Fruit fly (Drosophila melanogaster) Kc167 (cell line): Measurements from ENCODE around the gene mRpS7.

Experiments used
- Myc ChIP-seq: fragments of >200 bp; optimal IDR thresholded peaks from 2 replicates; lab custom pipeline; 2017; ENCODE audit warnings: missing external identifiers
- Sin3A ChIP-seq: fragments of >200 bp; optimal IDR thresholded peaks from 2 replicates; lab custom pipeline; 2018; ENCODE audit warnings: missing external identifiers
- h ChIP-seq: fragments of >200 bp; optimal IDR thresholded peaks from 3 replicates; lab custom pipeline; 2018; ENCODE audit warnings: missing external identifiers
- insv ChIP-seq: fragments of >200 bp; optimal IDR thresholded peaks from 3 replicates; lab custom pipeline; 2018; ENCODE audit warnings: missing external identifiers
- psq ChIP-seq: fragments of >200 bp; optimal IDR thresholded peaks from 2 replicates; lab custom pipeline; 2017; ENCODE audit warnings: missing external identifiers
- ttk ChIP-seq: sonication (Bioruptor generic); optimal IDR thresholded peaks from 2 replicates; lab custom pipeline; 2017; ENCODE audit warnings: missing external identifiers

Gene mRpS7

DNA sequence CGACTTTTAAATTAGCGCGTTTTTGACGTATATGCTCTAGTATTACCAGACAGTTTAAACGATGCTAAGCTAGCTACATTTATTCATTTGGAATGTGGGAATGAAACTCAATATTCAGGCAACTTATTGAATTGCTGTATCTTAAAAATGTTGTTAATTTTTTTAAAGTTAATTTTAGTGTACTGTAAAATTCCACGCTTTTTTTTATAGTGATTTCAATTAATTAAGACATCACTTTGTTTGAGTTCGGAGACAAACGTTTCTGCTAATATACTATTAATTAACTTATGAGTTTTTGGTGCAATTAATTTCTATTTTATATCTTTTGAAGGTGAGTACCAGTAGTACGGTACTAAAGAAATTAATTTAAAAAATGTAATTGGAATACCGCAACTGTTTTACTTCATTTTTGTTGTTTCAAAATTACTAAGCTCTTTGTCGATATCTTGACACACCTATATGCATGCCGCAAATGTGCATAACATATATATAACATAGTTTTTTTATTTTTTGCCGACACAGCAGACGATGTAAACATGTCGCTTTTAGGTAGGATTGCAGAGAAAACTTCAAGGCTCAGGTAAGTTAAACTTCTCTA, at the start of gene mRpS7, which contains the start of gene Cdk1:
Gene mRpS7 (plus strand): TSS at position 455 of the 598 bp plus-strand sequence.
Gene Cdk1 (minus strand): TSS at position 55 of the 598 bp plus-strand sequence.
- TF ChIP-seq Myc (lab: Kevin White, UChicago) (no peak), ttk (lab: Kevin White, UChicago) (no peak), Sin3A (lab: Kevin White, UChicago) (no peak), h (lab: Kevin White, UChicago) (no peak), psq (no peak), insv (lab: Kevin White, UChicago) (no peak)

DNA sequence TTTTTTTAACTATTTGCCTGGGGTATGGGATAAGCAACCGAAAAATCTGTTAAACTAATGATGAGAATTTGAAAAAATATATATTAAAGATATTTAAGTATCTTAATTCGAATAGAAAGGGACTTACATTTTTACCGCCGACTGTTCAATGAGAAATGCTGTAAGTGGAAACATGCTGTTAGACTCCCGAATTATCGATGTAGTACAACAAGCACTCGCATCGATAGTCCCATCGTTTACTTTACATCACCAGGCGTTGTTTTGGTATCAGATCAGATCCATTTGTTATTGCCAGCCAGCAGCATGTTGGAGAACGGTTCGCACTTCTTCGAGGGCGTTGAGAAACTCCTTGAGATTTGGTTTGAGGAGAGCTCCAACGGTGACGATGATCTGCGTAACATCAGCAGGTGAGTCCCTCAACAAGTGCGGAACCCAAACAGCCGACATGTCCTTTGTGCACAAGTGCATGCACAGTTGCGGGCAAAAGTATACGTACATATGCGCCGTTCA, 47.2 kb upstream of the mRpS7 start, which contains the start of gene SamDC:
Gene SamDC (plus strand): TSS at position 246 of the 510 bp plus-strand sequence.
- TF ChIP-seq insv (lab: Kevin White, UChicago) (no peak), Myc (lab: Kevin White, UChicago) (no peak), Sin3A (lab: Kevin White, UChicago) (no peak), ttk (lab: Kevin White, UChicago) (no peak), psq (no peak)

DNA sequence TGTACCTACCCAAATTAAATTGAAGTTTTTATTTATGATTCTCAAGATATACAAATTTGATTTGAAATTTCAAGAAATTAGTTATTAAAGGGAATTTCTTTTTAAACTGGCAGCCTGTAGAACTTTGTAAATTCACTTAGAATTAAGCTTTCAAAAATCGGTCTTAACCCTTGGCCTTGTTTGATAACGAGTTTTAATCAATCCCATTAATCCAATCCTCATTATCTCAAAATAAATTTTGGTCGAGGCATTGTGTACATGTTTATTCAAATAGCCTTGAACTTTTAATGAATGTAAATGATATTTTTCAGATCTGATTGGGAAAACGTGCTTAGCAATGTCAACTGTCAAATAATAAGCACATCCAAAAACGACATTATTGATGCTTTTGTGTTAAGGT, 46.6 kb upstream of the mRpS7 start:
- no peak for TF ChIP-seq ttk (lab: Kevin White, UChicago)

DNA sequence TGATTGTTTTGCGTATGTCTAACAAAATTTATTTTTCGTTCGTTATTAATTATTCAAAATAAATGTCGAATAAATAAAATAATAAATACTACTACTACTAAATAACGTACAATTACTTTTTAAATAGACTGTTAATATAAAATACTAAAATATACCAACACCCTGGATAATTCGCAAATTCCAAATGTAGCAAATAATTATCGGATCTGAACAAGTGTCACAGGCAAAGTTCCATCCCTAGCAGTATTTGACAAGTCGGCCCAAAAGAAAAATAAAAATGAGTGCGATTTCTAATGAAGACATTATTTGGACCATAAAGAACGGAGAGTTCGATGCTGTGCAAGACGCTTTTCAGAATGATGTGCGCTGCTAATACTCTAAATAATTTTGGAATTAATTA, 45.1 kb upstream of the mRpS7 start, which contains the start of gene CG31715:
Gene CG31715 (plus strand): TSS at position 212 of the 400 bp plus-strand sequence.
- TF ChIP-seq psq (no peak), h (lab: Kevin White, UChicago) (no peak), insv (lab: Kevin White, UChicago) (no peak), Myc (lab: Kevin White, UChicago) (no peak), Sin3A (lab: Kevin White, UChicago) (no peak), ttk (lab: Kevin White, UChicago) (no peak)

DNA sequence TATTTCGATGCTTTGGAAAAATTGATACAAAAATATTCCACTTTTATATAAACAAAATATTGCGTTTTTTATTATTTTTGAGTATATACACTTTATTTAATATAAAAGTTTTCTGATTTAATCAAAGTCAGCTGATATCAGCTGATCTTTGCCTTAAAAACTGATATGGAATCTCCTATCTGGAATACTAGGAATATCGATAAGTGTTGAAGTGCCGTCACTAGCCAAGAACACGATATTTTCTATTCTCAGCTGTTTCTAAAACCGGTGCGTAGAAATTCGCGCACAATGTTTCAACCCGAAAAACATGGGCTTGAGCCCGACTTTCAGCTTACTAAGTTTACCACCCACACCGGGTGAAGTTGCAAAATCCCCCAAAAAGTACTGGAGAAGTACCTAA, 44.0 kb upstream of the mRpS7 start, which contains the start of gene Sps2:
Gene Sps2 (plus strand): TSS at position 124 of the 400 bp plus-strand sequence.
- TF ChIP-seq h (lab: Kevin White, UChicago) (no peak), psq (no peak), Myc (lab: Kevin White, UChicago) (no peak), insv (lab: Kevin White, UChicago) (no peak), ttk (lab: Kevin White, UChicago) (no peak), Sin3A (lab: Kevin White, UChicago) (no peak)

DNA sequence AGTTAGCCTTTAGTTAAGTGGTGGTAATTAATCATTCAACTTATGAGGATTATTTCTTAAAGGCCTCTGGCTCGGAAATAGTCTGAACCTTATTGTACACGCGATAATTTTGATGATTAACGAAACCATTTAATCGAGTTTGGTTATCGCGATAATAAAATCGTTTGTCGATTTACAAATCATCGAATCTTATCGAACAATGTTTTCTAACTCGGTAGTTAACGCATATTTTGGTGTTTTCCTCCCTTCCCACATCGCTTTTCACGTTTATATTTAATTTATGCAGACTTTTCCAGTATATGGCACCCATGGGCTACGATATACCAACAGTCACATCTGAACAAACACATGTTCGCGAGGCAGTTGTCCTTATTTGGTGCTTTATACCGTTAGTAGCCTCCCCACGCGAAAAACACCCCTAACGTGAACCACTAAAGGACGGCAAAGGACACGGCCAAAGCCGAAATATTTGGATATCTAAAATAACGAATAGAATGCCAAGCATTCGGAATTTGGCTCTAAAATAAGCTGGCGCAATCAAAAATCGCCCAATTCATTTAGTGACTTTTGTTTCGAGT, 42.3 kb upstream of the mRpS7 start, which contains the start of gene Frmd5:
Gene Frmd5 (plus strand): TSS at position 414 of the 578 bp plus-strand sequence.
- TF ChIP-seq Sin3A (lab: Kevin White, UChicago), result no peak
- no peak for TF ChIP-seq insv (lab: Kevin White, UChicago)
- TF ChIP-seq h (lab: Kevin White, UChicago), result no peak
- no peak for TF ChIP-seq Myc (lab: Kevin White, UChicago)
- TF ChIP-seq ttk (lab: Kevin White, UChicago), result no peak
- TF ChIP-seq psq, result no peak

DNA sequence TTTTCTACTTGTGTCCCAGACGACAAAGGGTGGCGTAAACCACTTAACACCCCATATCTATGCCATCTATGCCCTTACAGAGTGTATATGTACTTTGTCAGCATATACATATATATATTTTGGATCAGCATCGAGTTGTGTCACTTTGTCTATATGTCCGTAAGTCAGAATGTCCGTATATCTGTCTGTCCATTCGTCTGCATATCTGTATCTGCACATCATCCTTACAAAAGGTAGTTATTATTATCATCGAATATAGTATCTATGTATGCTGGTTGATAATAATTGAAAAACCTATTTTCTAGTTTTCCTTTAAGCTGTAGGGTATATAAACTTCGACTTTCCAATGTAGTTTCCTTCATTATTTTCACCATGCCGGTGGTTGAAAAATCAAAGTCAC, 35.3 kb upstream of the mRpS7 start:
- no peak for TF ChIP-seq psq
- TF ChIP-seq Sin3A (lab: Kevin White, UChicago), result no peak
- no peak for TF ChIP-seq ttk (lab: Kevin White, UChicago)
- TF ChIP-seq insv (lab: Kevin White, UChicago), result no peak
- no peak for TF ChIP-seq h (lab: Kevin White, UChicago)

DNA sequence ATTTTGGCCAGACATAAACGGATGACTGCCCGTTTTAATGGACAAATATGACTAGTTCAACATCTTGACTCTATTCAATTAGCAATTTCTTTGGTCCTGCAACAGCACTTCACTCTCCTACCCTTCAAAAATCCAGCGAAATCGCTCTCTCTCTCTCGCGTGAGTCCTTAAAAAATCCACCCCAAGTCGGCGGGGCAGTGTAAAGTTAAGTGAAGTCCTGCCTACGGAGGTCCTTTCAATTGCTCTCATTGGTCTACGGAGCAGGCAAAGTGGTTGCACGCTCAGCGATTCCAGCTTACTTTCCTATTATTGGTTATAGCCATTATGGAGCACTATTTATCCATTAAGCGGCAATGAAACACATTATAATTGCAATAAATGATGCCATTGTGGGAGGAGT, 32.6 kb upstream of the mRpS7 start, which contains the start of gene CG34367:
Gene CG34367 (minus strand): TSS at position 35 of the 400 bp plus-strand sequence.
- no peak for TF ChIP-seq psq
- TF ChIP-seq h (lab: Kevin White, UChicago), result no peak
- no peak for TF ChIP-seq insv (lab: Kevin White, UChicago)
- TF ChIP-seq ttk (lab: Kevin White, UChicago), result no peak
- no peak for TF ChIP-seq Sin3A (lab: Kevin White, UChicago)
- TF ChIP-seq Myc (lab: Kevin White, UChicago), result no peak

DNA sequence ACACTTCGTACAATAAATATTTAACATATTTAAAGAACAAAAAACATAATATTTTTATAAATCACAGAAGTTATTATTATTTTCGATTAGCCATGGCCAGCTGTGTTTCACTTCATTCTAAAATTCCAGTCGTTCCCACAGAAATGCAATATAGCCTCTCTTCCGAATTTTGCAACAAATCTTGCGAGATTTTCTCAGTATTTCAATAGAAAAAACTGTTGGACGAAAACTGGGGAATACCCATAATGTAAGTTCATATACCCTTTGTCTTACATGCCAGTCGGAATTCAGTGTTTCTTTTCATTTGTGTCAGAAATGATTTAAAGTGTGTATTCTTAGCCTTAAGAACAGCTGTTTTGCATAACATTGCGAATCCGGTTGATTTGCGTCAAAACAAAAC, 30.0 kb upstream of the mRpS7 start, which contains the start of the genes CtsL4 and ClpP:
Gene CtsL4 (minus strand): TSS at position 90 of the 400 bp plus-strand sequence.
Gene ClpP (plus strand): TSS at position 288 of the 400 bp plus-strand sequence.
- no peak for TF ChIP-seq insv (lab: Kevin White, UChicago)
- TF ChIP-seq psq, result no peak
- TF ChIP-seq ttk (lab: Kevin White, UChicago), result no peak
- TF ChIP-seq Sin3A (lab: Kevin White, UChicago), result no peak
- no peak for TF ChIP-seq h (lab: Kevin White, UChicago)
- no peak for TF ChIP-seq Myc (lab: Kevin White, UChicago)

DNA sequence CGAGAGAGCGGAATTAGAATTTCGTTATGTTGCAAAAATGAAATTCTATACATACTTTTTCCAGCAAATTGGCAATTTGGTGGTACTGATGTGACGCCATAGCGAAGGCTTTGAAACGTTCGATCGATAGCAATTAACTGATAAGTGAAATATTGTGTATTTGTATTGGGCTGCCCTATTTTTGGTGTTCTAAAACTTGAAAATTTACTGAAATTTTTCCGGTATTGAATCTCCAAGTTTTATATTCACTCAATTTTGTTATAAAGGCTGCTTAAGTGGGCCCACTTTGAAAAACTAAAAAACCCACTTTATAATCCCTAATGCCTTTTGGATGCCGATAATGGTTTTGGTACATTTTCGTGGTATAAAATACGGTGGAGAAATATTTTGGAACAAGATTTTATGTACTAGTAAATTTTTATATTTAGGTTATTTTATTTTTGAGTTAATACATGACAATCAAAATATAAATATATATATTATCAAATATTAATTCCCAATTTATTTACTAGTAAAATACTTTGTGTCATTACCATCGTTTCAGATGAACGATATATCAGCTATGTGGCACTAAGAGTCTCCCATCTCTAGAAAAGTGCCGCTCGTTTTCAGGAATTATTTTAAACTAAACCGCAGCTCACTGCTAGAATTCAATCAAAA, 23.9 kb upstream of the mRpS7 start, which contains the start of the genes Cand1 and pim:
Gene Cand1 (minus strand): TSS at position 300 of the 660 bp plus-strand sequence.
Gene pim (plus strand): TSS at position 582 of the 660 bp plus-strand sequence.
- TF ChIP-seq insv (lab: Kevin White, UChicago) (no peak), Myc (lab: Kevin White, UChicago) (no peak), h (lab: Kevin White, UChicago) (no peak), psq (no peak), ttk (lab: Kevin White, UChicago) (no peak), Sin3A (lab: Kevin White, UChicago) (no peak)

DNA sequence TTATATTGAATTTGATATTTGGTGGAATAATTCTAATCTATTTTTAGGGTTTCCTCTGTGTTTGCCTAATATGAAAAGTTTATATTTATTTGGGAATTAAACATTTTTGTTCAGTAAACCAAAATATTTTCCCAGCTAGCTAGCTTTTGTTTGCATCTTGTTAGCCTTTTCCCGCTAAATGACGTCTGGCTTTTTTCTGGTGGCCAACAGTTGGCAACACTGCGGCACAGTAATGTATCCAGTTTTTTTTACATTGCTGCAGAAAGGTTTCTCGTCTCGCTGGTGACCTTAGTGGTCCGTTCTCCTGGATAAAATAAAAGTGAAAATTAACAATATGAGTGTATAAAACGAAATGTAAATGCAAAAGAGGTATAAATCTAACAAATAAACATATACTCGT, 22.2 kb upstream of the mRpS7 start, which contains the start of gene lft:
Gene lft (plus strand): TSS at position 243 of the 400 bp plus-strand sequence.
- TF ChIP-seq insv (lab: Kevin White, UChicago), result no peak
- no peak for TF ChIP-seq ttk (lab: Kevin White, UChicago)
- TF ChIP-seq Myc (lab: Kevin White, UChicago), result no peak
- no peak for TF ChIP-seq h (lab: Kevin White, UChicago)
- no peak for TF ChIP-seq psq
- no peak for TF ChIP-seq Sin3A (lab: Kevin White, UChicago)
